Fruit fly (Drosophila melanogaster): ENCODE results near the gene TSG101.
A peak's percentile ranks its signal among the peaks of the same experiment; 100 is the strongest.

TSG101 gene

dm6 chr3L:16860322-16860721, 18.2 kb downstream of the TSG101 start, which contains the start of gene CG13029:
Gene CG13029, plus strand, starts transcription at chr3L:16860622.
- TF ChIP-seq Pdp1 (GFP tag; optimal IDR thresholded peaks at IDR 0.05) (peak in 1 of 2 experiments; percentile 5), Gsc (GFP tag; IDR thresholded peaks at IDR 0.05) (no peak), Dip3 (GFP tag; optimal IDR thresholded peaks at IDR 0.05) (no peak), Gug (GFP tag; IDR thresholded peaks at IDR 0.05) (no peak), CG10321 (GFP tag; IDR thresholded peaks at IDR 0.05) (no peak), CG9876 (GFP tag; optimal IDR thresholded peaks at IDR 0.05) (no peak), CG18476 (GFP tag; optimal IDR thresholded peaks at IDR 0.05) (no peak)

- TF ChIP-seq CG30020 (tag; optimal IDR thresholded peaks at IDR 0.05) = peak; percentile 95
- TF ChIP-seq gfzf (GFP tag; optimal IDR thresholded peaks at IDR 0.05) = peak; percentile 62
- peak; percentile 69; the same call in 1 of the 3 replicates for TF ChIP-seq CG7357 (GFP tag; IDR thresholded peaks at IDR 0.05)
- peak; percentile 6 for TF ChIP-seq CG17186 (GFP tag; optimal IDR thresholded peaks at IDR 0.05)
- peak; percentile 66 for TF ChIP-seq sens (GFP tag)
- TF ChIP-seq CG12219 (GFP tag; optimal IDR thresholded peaks at IDR 0.05) = no peak
- TF ChIP-seq CG33213 (GFP tag; optimal IDR thresholded peaks at IDR 0.05) = peak; percentile 8
- no peak for TF ChIP-seq vvl (GFP tag; IDR thresholded peaks at IDR 0.05)
- 0 out of 3 replicates have a peak, but pooled peaks have one; percentile 27 for TF ChIP-seq CG17361 (GFP tag; IDR thresholded peaks at IDR 0.05)
- TF ChIP-seq CG1603 (tag; optimal IDR thresholded peaks at IDR 0.05) = peak; percentile 62
- TF ChIP-seq CG15696 (tag; optimal IDR thresholded peaks at IDR 0.05) = no peak
- peak in 1 of 2 experiments; percentile 94 for TF ChIP-seq tll (GFP tag; optimal IDR thresholded peaks at IDR 0.05)
- no peak for TF ChIP-seq CG10321 (GFP tag; IDR thresholded peaks at IDR 0.05)
- TF ChIP-seq BEAF-32 (GFP tag; optimal IDR thresholded peaks at IDR 0.05) = peak; percentile 36
- peak; percentile 54 for TF ChIP-seq CG9797 (GFP tag; optimal IDR thresholded peaks at IDR 0.05)
- TF ChIP-seq CG17802 (tag; optimal IDR thresholded peaks at IDR 0.05) = peak; percentile 63
- no peak for TF ChIP-seq pb (GFP tag; optimal IDR thresholded peaks at IDR 0.05)
- peak; percentile 3 for TF ChIP-seq CG17829 (tag; optimal IDR thresholded peaks at IDR 0.05)
- TF ChIP-seq Sry-δ (GFP tag; optimal IDR thresholded peaks at IDR 0.05) = peak; percentile 31
- TF ChIP-seq CG1024 (GFP tag; IDR thresholded peaks at IDR 0.05) = 0 out of 2 replicates have a peak, but pooled peaks have one; percentile 49
- peak; percentile 27 for TF ChIP-seq CG8290 (GFP tag; optimal IDR thresholded peaks at IDR 0.05)
- TF ChIP-seq CG8290 (tag; optimal IDR thresholded peaks at IDR 0.05) = no peak
- no peak for TF ChIP-seq CG17568 (GFP tag; optimal IDR thresholded peaks at IDR 0.05)
- no peak for TF ChIP-seq ham (GFP tag; IDR thresholded peaks at IDR 0.05)
- TF ChIP-seq Lhr (GFP tag; optimal IDR thresholded peaks at IDR 0.05) = peak; percentile 11
- TF ChIP-seq hbn (GFP tag; IDR thresholded peaks at IDR 0.05; ENCODE audit: partially characterized antibody) = no peak
- TF ChIP-seq Sox102F (GFP tag; optimal IDR thresholded peaks at IDR 0.05) = no peak
- no peak for TF ChIP-seq Dp (GFP tag; optimal IDR thresholded peaks at IDR 0.05)
- peak; percentile 30 for TF ChIP-seq CG3995 (GFP tag; optimal IDR thresholded peaks at IDR 0.05)
- TF ChIP-seq Dfd (GFP tag; optimal IDR thresholded peaks at IDR 0.05) = peak in 1 of 2 experiments; percentile 89
- peak; percentile 74 for TF ChIP-seq Sin3A (optimal IDR thresholded peaks at IDR 0.05)
- TF ChIP-seq Elba2 (GFP tag; optimal IDR thresholded peaks at IDR 0.05) = peak; percentile 50
- peak; percentile 4 for TF ChIP-seq pzg (GFP tag; optimal IDR thresholded peaks at IDR 0.05)
- TF ChIP-seq ssp (GFP tag; IDR thresholded peaks at IDR 0.05) = peak; percentile 93
- peak; percentile 45; the same call in 1 of the 3 replicates for TF ChIP-seq CG6791 (GFP tag; IDR thresholded peaks at IDR 0.05; ENCODE audit: partially characterized antibody)
- peak; percentile 24 for TF ChIP-seq Med (GFP tag)
- TF ChIP-seq CG10979 (tag; optimal IDR thresholded peaks at IDR 0.05) = no peak
- TF ChIP-seq stwl (tag; optimal IDR thresholded peaks at IDR 0.05) = peak; percentile 74
- peak; percentile 13 for TF ChIP-seq CG2116 (GFP tag; optimal IDR thresholded peaks at IDR 0.05)
- peak; percentile 49 for TF ChIP-seq CG14710 (tag; optimal IDR thresholded peaks at IDR 0.05)
These were observed 18.8 kb downstream of the TSG101 start for dm6 chr3L:16860879-16861278.
